Worm (Caenorhabditis elegans): Measurements from ENCODE around the gene irld-26.

irld-26 gene

DNA sequence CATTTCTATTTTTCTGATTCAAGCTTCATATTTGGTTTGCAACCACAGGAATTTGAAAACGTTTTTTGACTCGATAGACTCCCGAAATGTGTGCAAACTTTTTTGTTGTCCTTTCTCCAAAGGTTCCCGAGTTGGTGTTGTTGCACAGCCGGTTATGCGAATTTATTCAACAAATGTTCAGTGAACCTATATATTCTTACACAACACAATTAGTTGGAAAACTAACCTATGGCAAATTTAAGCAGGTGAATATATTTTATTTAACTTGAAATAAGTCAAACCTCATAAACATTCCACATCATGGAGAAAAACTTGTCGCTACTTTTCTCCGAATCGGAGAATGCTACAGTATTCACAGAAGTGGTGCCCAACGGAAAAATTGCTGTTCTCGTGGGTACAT lies 21.6 kb upstream of the irld-26 start, which contains the start of gene srz-14:
srz-14 (plus strand) TSS at position 301 of the 400 bp plus-strand sequence.
- TF ChIP-seq nhr-6 (tag; optimal IDR thresholded peaks at IDR 0.05) (no peak), F37D6.2 (tag; optimal IDR thresholded peaks at IDR 0.05) (no peak), lsy-2 (tag; optimal IDR thresholded peaks at IDR 0.05) (no peak), cey-2 (tag; optimal IDR thresholded peaks at IDR 0.05; ENCODE audit: borderline replicate concordance, insufficient read depth) (no peak), nhr-111 (GFP tag; optimal IDR thresholded peaks at IDR 0.05) (no peak), mxl-2 (GFP tag; conservative IDR thresholded peaks at IDR 0.05) (no peak), ztf-7 (tag; optimal IDR thresholded peaks at IDR 0.05) (no peak), dmd-6 (GFP tag; IDR thresholded peaks at IDR 0.05) (no peak), madf-5 (GFP tag; IDR thresholded peaks at IDR 0.05) (no peak), lin-1 (GFP tag; IDR thresholded peaks at IDR 0.05) (no peak), pqm-1 (tag; optimal IDR thresholded peaks at IDR 0.05) (no peak), zag-1 (tag; optimal IDR thresholded peaks at IDR 0.05) (no peak), lim-7 (GFP tag; IDR thresholded peaks at IDR 0.05) (no peak), unc-39 (tag; optimal IDR thresholded peaks at IDR 0.05) (no peak), ceh-32 (tag; optimal IDR thresholded peaks at IDR 0.05; ENCODE audit: poor library complexity) (no peak), snpc-4 (tag; optimal IDR thresholded peaks at IDR 0.05) (no peak)

- no peak for TF ChIP-seq aha-1 (tag)
- no peak for TF ChIP-seq ztf-7 (tag; optimal IDR thresholded peaks at IDR 0.05)
- TF ChIP-seq zfp-3 (GFP tag; conservative IDR thresholded peaks at IDR 0.05): no peak
- no peak for TF ChIP-seq gei-8 (GFP tag; optimal IDR thresholded peaks at IDR 0.05)
- no peak for TF ChIP-seq saeg-2 (GFP tag; IDR thresholded peaks at IDR 0.05)
- no peak for TF ChIP-seq daf-16 (GFP tag; optimal IDR thresholded peaks at IDR 0.05)
- TF ChIP-seq daf-16 (tag; optimal IDR thresholded peaks at IDR 0.05): no peak
- no peak for TF ChIP-seq T26A8.4 (GFP tag; IDR thresholded peaks at IDR 0.05)
- TF ChIP-seq vab-7 (GFP tag; IDR thresholded peaks at IDR 0.05): no peak
Observed at ce11 chrV:16190485-16190884, 14.5 kb upstream of the irld-26 start, which contains the start of gene srh-281. TSS of gene srh-281 (plus strand) at chrV:16190785.

DNA sequence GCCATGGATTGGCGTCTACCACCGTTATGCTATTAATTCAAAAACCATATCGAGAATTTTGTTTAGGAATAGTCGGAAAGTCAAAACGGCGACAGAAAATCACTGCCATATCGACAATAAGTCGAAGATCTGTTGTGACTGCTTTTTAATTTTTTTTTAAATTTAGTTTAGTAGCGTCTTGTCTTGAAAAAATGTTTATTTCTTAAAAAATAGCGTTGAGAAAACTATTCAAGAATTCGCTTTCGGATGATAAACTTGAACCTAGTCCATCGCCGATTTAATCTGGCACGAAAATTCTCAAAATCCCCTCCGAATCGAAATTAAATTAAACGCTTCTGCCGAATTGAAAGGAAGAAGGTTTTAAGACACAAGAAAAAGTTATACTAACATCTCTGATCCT lies 12.9 kb upstream of the irld-26 start, which contains the start of gene srh-279:
srh-279 (plus strand) TSS at position 301 of the 400 bp plus-strand sequence.
- TF ChIP-seq lin-15B (tag; optimal IDR thresholded peaks at IDR 0.05) (no peak), unc-62 (GFP tag; optimal IDR thresholded peaks at IDR 0.05 in 1 of 2) (peak in 1 of 2 experiments; percentile 26), unc-62 (tag; optimal IDR thresholded peaks at IDR 0.05) (no peak)

DNA sequence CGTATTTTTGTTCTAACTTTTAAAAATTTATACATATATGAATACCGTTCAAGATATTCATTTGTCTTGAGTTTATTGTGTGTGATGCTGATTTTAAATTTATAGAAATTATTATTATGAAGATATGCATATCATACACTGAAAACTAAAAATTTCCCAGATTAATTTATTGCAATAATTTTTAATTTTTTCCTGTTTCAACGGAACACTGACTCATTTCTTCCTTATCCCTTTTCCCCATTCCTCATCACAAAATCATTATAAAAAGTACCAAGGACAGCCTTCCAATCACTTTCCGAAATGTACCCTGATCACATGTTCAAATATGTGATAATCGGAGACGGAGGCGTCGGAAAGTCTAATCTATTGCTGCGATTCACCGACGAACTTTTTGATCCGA lies 10.3 kb upstream of the irld-26 start, which contains the start of gene rabr-4:
rabr-4 (plus strand) TSS at position 301 of the 400 bp plus-strand sequence.
- TF ChIP-seq daf-8 (GFP tag; IDR thresholded peaks at IDR 0.05): no peak

DNA sequence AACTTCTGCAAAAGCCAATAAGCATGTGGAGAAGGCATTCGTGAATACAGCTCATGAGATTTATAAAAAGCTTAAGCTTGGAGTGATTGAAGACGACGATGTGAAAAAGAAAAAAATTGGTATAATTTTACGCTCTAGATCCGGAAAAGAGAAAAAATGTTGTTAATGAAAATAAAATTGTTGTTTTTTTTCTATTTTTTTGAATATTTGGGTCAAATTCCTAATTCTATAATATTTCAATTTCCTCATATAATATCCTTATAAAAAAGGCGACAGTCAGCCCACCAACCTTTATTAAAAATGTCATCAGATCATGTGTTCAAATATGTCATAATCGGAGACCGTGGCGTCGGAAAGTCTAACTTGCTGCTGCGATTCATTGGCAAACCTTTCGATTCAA lies 9.6 kb upstream of the irld-26 start, which contains the start of gene rabr-3:
rabr-3 (plus strand) TSS at position 301 of the 400 bp plus-strand sequence.
- TF ChIP-seq nhr-11 (tag; optimal IDR thresholded peaks at IDR 0.05) (no peak), ceh-32 (tag; optimal IDR thresholded peaks at IDR 0.05; ENCODE audit: poor library complexity) (no peak), attf-4 (tag; optimal IDR thresholded peaks at IDR 0.05) (no peak), ztf-7 (tag; optimal IDR thresholded peaks at IDR 0.05) (no peak), nhr-28 (tag; optimal IDR thresholded peaks at IDR 0.05) (no peak), unc-39 (tag; optimal IDR thresholded peaks at IDR 0.05) (no peak), cey-2 (tag; optimal IDR thresholded peaks at IDR 0.05; ENCODE audit: borderline replicate concordance, insufficient read depth) (no peak)

- TF ChIP-seq daf-19 (GFP tag; conservative IDR thresholded peaks at IDR 0.05) (no peak), egl-43 (GFP tag; IDR thresholded peaks at IDR 0.05) (no peak), dve-1 (tag; optimal IDR thresholded peaks at IDR 0.05; ENCODE audit: insufficient read depth) (no peak), lin-1 (GFP tag; IDR thresholded peaks at IDR 0.05) (no peak), F37D6.2 (tag; optimal IDR thresholded peaks at IDR 0.05) (no peak), ceh-44 (GFP tag; IDR thresholded peaks at IDR 0.05) (no peak), egl-27 (tag; optimal IDR thresholded peaks at IDR 0.05) (no peak), daf-8 (GFP tag; IDR thresholded peaks at IDR 0.05) (no peak), T26A8.4 (GFP tag; IDR thresholded peaks at IDR 0.05) (no peak), R02D3.7 (tag; optimal IDR thresholded peaks at IDR 0.05) (no peak), mes-2 (tag; optimal IDR thresholded peaks at IDR 0.05; ENCODE audit: poor library complexity, severe bottlenecking) (no peak), mdl-1 (tag; optimal IDR thresholded peaks at IDR 0.05) (no peak)
Observed at ce11 chrV:16198016-16198415, 7.0 kb upstream of the irld-26 start, which contains the start of gene F11A5.5. TSS of gene F11A5.5 (plus strand) at chrV:16198316.

Measured in whole organism, L4 larva.